Fruit fly (Drosophila melanogaster) whole organism, prepupa: ENCODE measurements around the gene Sirt7.
A peak's percentile ranks its signal among the peaks of the same experiment; 100 is the strongest.

Source experiments
- CG1621 ChIP-seq: fragments of 200-800 bp; sonication (Bioruptor generic); optimal IDR thresholded peaks from 3 replicates; lab custom pipeline; 2018; ENCODE audit warnings: missing biosample characterization, mild to moderate bottlenecking, missing genetic modification characterization
- CG16779 ChIP-seq: fragments of 200-800 bp; sonication (Bioruptor generic); optimal IDR thresholded peaks from 3 replicates; lab custom pipeline; 2017; ENCODE audit warnings: missing biosample characterization, mild to moderate bottlenecking, missing genetic modification characterization
- fkh ChIP-seq: fragments of 200-800 bp; sonication (Bioruptor generic); optimal IDR thresholded peaks from 3 replicates; lab custom pipeline; 2017; ENCODE audit warnings: missing biosample characterization, mild to moderate bottlenecking, missing genetic modification characterization, moderate library complexity
- svp ChIP-seq: fragments of 200-800 bp; sonication (Bioruptor generic); peaks from one replicate; lab custom pipeline; 2016; ENCODE audit warnings: missing biosample characterization, missing genetic modification characterization

DNA sequence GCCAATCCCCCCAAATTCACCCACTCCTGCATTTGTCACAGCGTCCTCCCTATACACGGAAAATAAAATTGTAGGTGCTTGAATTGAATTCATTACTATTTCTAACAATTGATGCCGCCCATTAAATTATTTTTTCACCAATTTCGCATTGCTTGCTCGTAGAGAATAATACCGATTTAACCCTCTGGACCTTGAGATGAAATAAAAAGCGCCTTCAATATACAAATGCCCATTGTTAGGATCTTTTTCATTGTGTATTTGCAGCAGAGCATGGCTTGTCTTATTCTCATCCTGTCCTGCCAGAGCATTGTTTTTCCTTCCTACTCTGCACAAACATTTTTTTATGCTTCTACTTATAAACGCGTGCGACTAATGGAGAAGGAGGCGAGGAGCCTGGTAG is 35.9 kb downstream of the Sirt7 start:
- TF ChIP-seq CG1621 (tag; lab: Kevin White, UChicago) = peak; percentile 31
- TF ChIP-seq svp (GFP tag; lab: Kevin White, UChicago) = no peak
- TF ChIP-seq fkh = no peak
- no peak for TF ChIP-seq CG16779
